Fruit fly (Drosophila melanogaster) whole organism: ENCODE measurements around the gene Nrt.

Source experiments
- Dll ChIP-seq: fragments of >200 bp; optimal IDR thresholded peaks from 2 replicates; lab custom pipeline; 2017
- EcR ChIP-seq, 2 experiments: fragments of >200 bp; optimal IDR thresholded peaks; 2 replicates each; lab custom pipeline; 2017; ENCODE audit warnings: missing biosample characterization in 2 of 2, missing genetic modification characterization in 2 of 2, missing genetic modification reagents in 2 of 2
- pan ChIP-seq: fragments of >200 bp; optimal IDR thresholded peaks from 2 replicates; lab custom pipeline; 2017
- psq ChIP-seq: fragments of >200 bp; optimal IDR thresholded peaks from 2 replicates; lab custom pipeline; 2017
- usp ChIP-seq: fragments of >200 bp; optimal IDR thresholded peaks from 2 replicates; lab custom pipeline; 2017; ENCODE audit warnings: missing biosample characterization, missing genetic modification characterization, mixed read lengths

dm6 chr3L:16779704-16780173 is 13.9 kb downstream of the Nrt start, which contains the start of the genes mus302 and CG9705:
- TF ChIP-seq EcR (GFP tag; optimal IDR thresholded peaks at IDR 0.05; lab: Kevin White, UChicago) (no peak), pan (no peak), usp (no peak), Dll (lab: Kevin White, UChicago) (no peak), psq (lab: Kevin White, UChicago) (no peak)
